Fruit fly (Drosophila melanogaster): ENCODE results near the gene RabX6.

dm6 chr3L:647529-647928, 42.8 kb upstream of the RabX6 start:
- no peak for TF ChIP-seq CG4496 (GFP tag; IDR thresholded peaks at IDR 0.05)
- no peak for TF ChIP-seq CG8301 (tag; optimal IDR thresholded peaks at IDR 0.05)
- TF ChIP-seq gl (tag; optimal IDR thresholded peaks at IDR 0.05), result no peak
- TF ChIP-seq CG34367 (tag; optimal IDR thresholded peaks at IDR 0.05), result no peak
- TF ChIP-seq CG12605 (GFP tag; IDR thresholded peaks at IDR 0.05), result no peak
- no peak for TF ChIP-seq CG9948 (tag; optimal IDR thresholded peaks at IDR 0.05)
- TF ChIP-seq rn (GFP tag; IDR thresholded peaks at IDR 0.05), result no peak
- TF ChIP-seq CG32121 (GFP tag; IDR thresholded peaks at IDR 0.05), result no peak
- TF ChIP-seq Snoo (tag; optimal IDR thresholded peaks at IDR 0.05), result no peak
- TF ChIP-seq fd96Ca (GFP tag; IDR thresholded peaks at IDR 0.05), result no peak
- TF ChIP-seq D1 (tag; optimal IDR thresholded peaks at IDR 0.05), result no peak
